Fruit fly (Drosophila melanogaster): ENCODE results near the gene MED30.

DNA sequence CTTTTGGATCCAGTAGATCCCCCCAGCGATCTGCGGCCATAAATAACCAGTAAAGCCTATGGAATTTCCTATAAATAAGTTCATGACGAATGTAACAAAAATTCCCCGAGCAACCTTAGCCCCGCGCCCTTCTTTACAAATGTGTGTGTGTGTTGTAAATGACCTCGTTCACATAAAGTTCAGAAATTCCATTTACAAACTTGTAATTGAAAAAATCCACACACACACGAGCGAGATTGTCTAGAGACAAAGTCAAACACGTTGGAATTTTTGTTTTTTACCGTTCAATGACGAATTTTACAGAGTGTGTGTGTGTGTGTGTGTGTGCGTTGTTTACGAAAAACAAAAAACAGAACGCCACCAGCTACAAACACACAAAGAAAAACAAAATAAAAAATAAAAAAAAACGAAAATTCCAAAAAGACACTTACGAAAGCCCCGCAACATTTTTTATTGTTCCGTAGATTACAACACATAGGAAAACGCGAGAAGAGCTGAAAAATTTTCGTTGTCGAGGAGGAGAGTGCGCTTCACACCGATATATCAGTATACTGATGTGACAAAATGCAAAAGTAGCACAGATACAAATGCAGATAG lies 15.0 kb downstream of the MED30 start:
- TF ChIP-seq CG8478 (optimal IDR thresholded peaks at IDR 0.05) (no peak), CG3995 (GFP tag; optimal IDR thresholded peaks at IDR 0.05) (no peak), MBD-R2 (GFP tag; IDR thresholded peaks at IDR 0.05) (no peak), BtbVII (GFP tag; optimal IDR thresholded peaks at IDR 0.05) (no peak), az2 (GFP tag; optimal IDR thresholded peaks at IDR 0.05) (no peak), Elba2 (GFP tag; optimal IDR thresholded peaks at IDR 0.05) (no peak), gcm (GFP tag; optimal IDR thresholded peaks at IDR 0.05) (no peak), vnd (GFP tag; IDR thresholded peaks at IDR 0.05; ENCODE audit: partially characterized antibody) (no peak), nmo (GFP tag; optimal IDR thresholded peaks at IDR 0.05) (no peak), Kr (GFP tag; optimal IDR thresholded peaks at IDR 0.05) (no peak), bab2 (GFP tag; optimal IDR thresholded peaks at IDR 0.05) (no peak), h (optimal IDR thresholded peaks at IDR 0.05) (no peak), CG9727 (GFP tag; optimal IDR thresholded peaks at IDR 0.05) (no peak), CG10565 (GFP tag; optimal IDR thresholded peaks at IDR 0.05) (no peak)

All from whole organism, embryonic.